Worm (Caenorhabditis elegans): ENCODE data around the gene rde-4.

- TF ChIP-seq K02D7.2 (tag; optimal IDR thresholded peaks at IDR 0.05) = no peak
- TF ChIP-seq ama-1 (optimal IDR thresholded peaks at IDR 0.05) = no peak
- no peak for TF ChIP-seq elt-2 (tag; optimal IDR thresholded peaks at IDR 0.05)
- TF ChIP-seq pqm-1 (tag; optimal IDR thresholded peaks at IDR 0.05) = no peak
- no peak for TF ChIP-seq pros-1 (tag; optimal IDR thresholded peaks at IDR 0.05)
- no peak for TF ChIP-seq fax-1 (tag; optimal IDR thresholded peaks at IDR 0.05)
- TF ChIP-seq unc-55 (GFP tag; optimal IDR thresholded peaks at IDR 0.05) = no peak
- no peak for TF ChIP-seq npax-4 (tag; optimal IDR thresholded peaks at IDR 0.05)
- no peak for TF ChIP-seq C38D4.7 (GFP tag; optimal IDR thresholded peaks at IDR 0.05)
- no peak for TF ChIP-seq ceh-6 (GFP tag; optimal IDR thresholded peaks at IDR 0.05)
- no peak for TF ChIP-seq tbx-2 (tag; optimal IDR thresholded peaks at IDR 0.05)
- no peak for TF ChIP-seq ceh-30 (tag; optimal IDR thresholded peaks at IDR 0.05)
Observed at ce11 chrIII:10201235-10201634, 17.2 kb downstream of the rde-4 start, which contains the start of the genes T20G5.13 and T20G5.12.

All from whole organism, late embryonic.